Worm (Caenorhabditis elegans): ENCODE data around the gene aexr-3.

Gene aexr-3

ce11 chrX:8991856-8992456 is 31.0 kb upstream of the aexr-3 start, which contains the start of gene C24A3.4:
Gene C24A3.4 (plus strand): TSS chrX:8992406.
- TF ChIP-seq nhr-28 (tag; optimal IDR thresholded peaks at IDR 0.05) = peak; percentile 50
- TF ChIP-seq daf-16 (GFP tag; optimal IDR thresholded peaks at IDR 0.05) = no peak
- peak; percentile 70 for TF ChIP-seq daf-16 (tag; optimal IDR thresholded peaks at IDR 0.05)
- no peak for TF ChIP-seq aha-1 (tag)
- no peak for TF ChIP-seq T26A8.4 (GFP tag; IDR thresholded peaks at IDR 0.05)
- no peak for TF ChIP-seq gei-8 (GFP tag; optimal IDR thresholded peaks at IDR 0.05)
- TF ChIP-seq lir-3 (tag; optimal IDR thresholded peaks at IDR 0.05) = no peak
- no peak for TF ChIP-seq attf-4 (tag; optimal IDR thresholded peaks at IDR 0.05)
- TF ChIP-seq nhr-41 (GFP tag; IDR thresholded peaks at IDR 0.05) = no peak
- TF ChIP-seq mdt-29 (GFP tag; IDR thresholded peaks at IDR 0.05) = no peak
- TF ChIP-seq madf-5 (GFP tag; IDR thresholded peaks at IDR 0.05) = no peak

DNA sequence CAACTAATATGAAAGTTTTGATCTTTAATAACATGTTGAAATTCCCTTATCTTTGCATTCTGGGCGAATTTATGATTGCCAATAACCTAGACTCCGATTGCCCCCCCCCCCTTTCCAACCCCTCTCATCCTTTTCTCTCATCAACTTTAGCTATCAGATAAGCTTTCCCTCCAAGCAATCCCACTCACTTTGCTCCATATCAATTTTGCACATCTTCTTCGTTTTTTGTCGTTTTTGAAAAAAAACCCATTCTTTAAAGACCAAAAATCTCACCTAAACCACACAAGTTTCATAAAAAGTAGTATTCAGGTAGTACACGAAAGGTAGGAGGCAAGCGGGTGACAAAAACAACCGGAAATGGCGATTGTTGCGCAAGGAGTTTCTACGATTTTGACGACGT is 26.9 kb upstream of the aexr-3 start, which contains the start of gene twk-18:
TSS of gene twk-18 (plus strand) at position 301 of the 400 bp plus-strand sequence.
- TF ChIP-seq ceh-44 (GFP tag; IDR thresholded peaks at IDR 0.05) (no peak), nhr-10 (tag; optimal IDR thresholded peaks at IDR 0.05) (no peak), lim-7 (GFP tag; IDR thresholded peaks at IDR 0.05) (no peak), lir-3 (tag; optimal IDR thresholded peaks at IDR 0.05) (no peak), Y75B8A.6 (GFP tag; IDR thresholded peaks at IDR 0.05) (no peak), set-16 (GFP tag; IDR thresholded peaks at IDR 0.05) (no peak), hmg-1.1 (GFP tag; IDR thresholded peaks at IDR 0.05) (no peak), madf-9 (GFP tag; conservative IDR thresholded peaks at IDR 0.05) (no peak), dmd-6 (GFP tag; IDR thresholded peaks at IDR 0.05) (no peak), arid-1 (GFP tag; conservative IDR thresholded peaks at IDR 0.05) (no peak), F26F4.8 (GFP tag; conservative IDR thresholded peaks at IDR 0.05) (no peak), snpc-1.2 (GFP tag; IDR thresholded peaks at IDR 0.05) (no peak), hlh-11 (tag; optimal IDR thresholded peaks at IDR 0.05) (no peak), lsy-2 (tag; optimal IDR thresholded peaks at IDR 0.05) (no peak), daf-16 (GFP tag; optimal IDR thresholded peaks at IDR 0.05) (no peak), daf-16 (tag; optimal IDR thresholded peaks at IDR 0.05) (no peak), madf-5 (GFP tag; IDR thresholded peaks at IDR 0.05) (no peak), rbr-2 (tag; optimal IDR thresholded peaks at IDR 0.05) (no peak), lin-39 (tag; optimal IDR thresholded peaks at IDR 0.05) (no peak), zip-11 (GFP tag; IDR thresholded peaks at IDR 0.05) (no peak)

- TF ChIP-seq nhr-42 (GFP tag; IDR thresholded peaks at IDR 0.05) = 0 out of 2 replicates have a peak, but pooled peaks have one; percentile 52
- no peak for TF ChIP-seq daf-19 (GFP tag; conservative IDR thresholded peaks at IDR 0.05)
- TF ChIP-seq mdt-29 (GFP tag; IDR thresholded peaks at IDR 0.05) = no peak
- no peak for TF ChIP-seq pha-4 (GFP tag; IDR thresholded peaks at IDR 0.05)
- no peak for TF ChIP-seq pha-4 (tag; optimal IDR thresholded peaks at IDR 0.05)
- peak in 1 of 2 experiments; percentile 51 for TF ChIP-seq daf-16 (GFP tag; optimal IDR thresholded peaks at IDR 0.05)
- TF ChIP-seq daf-16 (tag; optimal IDR thresholded peaks at IDR 0.05) = no peak
- TF ChIP-seq nhr-11 (tag; optimal IDR thresholded peaks at IDR 0.05) = peak; percentile 78
- peak; percentile 9 for TF ChIP-seq nhr-28 (tag; optimal IDR thresholded peaks at IDR 0.05)
- peak; percentile 49 for TF ChIP-seq aha-1 (tag)
Measured at ce11 chrX:8986452-8986851, 25.5 kb upstream of the aexr-3 start.

DNA sequence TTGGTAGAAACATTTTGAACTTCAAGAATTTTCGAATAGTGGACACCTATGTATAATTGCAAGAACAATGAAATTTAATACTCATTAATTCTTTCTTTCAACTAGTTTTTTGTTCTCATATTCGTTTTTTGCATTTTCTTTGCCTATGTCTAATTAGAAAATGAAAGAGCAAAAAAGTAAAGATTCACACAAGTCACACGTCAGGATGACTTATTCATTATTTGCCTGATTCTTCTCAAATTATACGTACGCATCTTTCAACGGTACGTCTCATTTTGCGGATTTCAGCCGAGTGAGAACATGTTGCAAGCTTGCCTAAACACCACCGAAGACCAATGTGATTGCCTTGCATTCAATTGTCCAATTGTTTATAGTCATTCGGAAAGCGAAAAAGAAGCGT is 19.7 kb upstream of the aexr-3 start, which contains the start of gene nmur-1:
TSS of gene nmur-1 (plus strand) at position 301 of the 400 bp plus-strand sequence.
- TF ChIP-seq unc-62 (GFP tag; optimal IDR thresholded peaks at IDR 0.05 in 1 of 2) = peak in 1 of 2 experiments; percentile 66
- TF ChIP-seq unc-62 (tag; optimal IDR thresholded peaks at IDR 0.05) = no peak
- no peak for TF ChIP-seq zfp-3 (GFP tag; conservative IDR thresholded peaks at IDR 0.05)
- no peak for TF ChIP-seq jun-1 (tag; optimal IDR thresholded peaks at IDR 0.05)
- TF ChIP-seq lim-7 (GFP tag; IDR thresholded peaks at IDR 0.05) = no peak
- no peak for TF ChIP-seq ces-1 (GFP tag; optimal IDR thresholded peaks at IDR 0.05)
- no peak for TF ChIP-seq egl-43 (GFP tag; IDR thresholded peaks at IDR 0.05)
- TF ChIP-seq nhr-6 (tag; optimal IDR thresholded peaks at IDR 0.05) = no peak
